Fruit fly (Drosophila melanogaster): ENCODE data around the gene btn.

Gene btn

DNA sequence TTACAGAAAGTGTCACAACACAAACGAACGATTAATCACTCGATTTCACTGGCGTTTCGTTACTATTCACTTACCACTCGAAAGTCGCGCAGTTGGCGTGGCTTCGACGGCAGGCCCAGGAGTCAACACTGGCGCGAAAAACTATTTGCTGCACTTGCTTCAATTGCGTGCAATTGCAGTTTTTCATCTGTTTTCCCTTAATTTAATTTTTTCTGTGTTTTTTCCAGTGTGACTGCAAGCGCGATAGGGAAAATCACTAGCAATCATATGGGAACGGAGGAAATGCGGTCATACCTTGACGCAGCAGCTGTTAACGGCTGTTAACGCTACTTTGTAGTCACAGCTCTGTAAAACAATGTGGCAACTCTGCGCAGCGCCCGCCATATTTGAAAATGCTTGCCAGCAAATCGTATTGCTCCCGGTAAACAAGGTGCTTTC, 38.8 kb downstream of the btn start, which contains the start of gene AdipoR:
TSS of gene AdipoR (minus strand) at position 262 of the 438 bp plus-strand sequence.
- TF ChIP-seq Hr78 (GFP tag; optimal IDR thresholded peaks at IDR 0.05) (no peak), Mio (GFP tag; optimal IDR thresholded peaks at IDR 0.05) (no peak), fru (GFP tag; optimal IDR thresholded peaks at IDR 0.05) (peak; percentile 1), rgr (GFP tag; optimal IDR thresholded peaks at IDR 0.05) (peak; percentile 32), OdsH (GFP tag; optimal IDR thresholded peaks at IDR 0.05) (peak; percentile 11), foxo (GFP tag; optimal IDR thresholded peaks at IDR 0.05) (peak in 1 of 2 experiments; percentile 8), h (GFP tag; optimal IDR thresholded peaks at IDR 0.05) (peak; percentile 43), Hnf4 (GFP tag; optimal IDR thresholded peaks at IDR 0.05) (peak; percentile 11), lola (GFP tag; optimal IDR thresholded peaks at IDR 0.05) (no peak), Abd-B (GFP tag; optimal IDR thresholded peaks at IDR 0.05) (no peak), Rel (GFP tag; optimal IDR thresholded peaks at IDR 0.05) (no peak), Rel (tag; optimal IDR thresholded peaks at IDR 0.05) (peak; percentile 78), Hr83 (GFP tag; optimal IDR thresholded peaks at IDR 0.05; ENCODE audit: poor library complexity, severe bottlenecking) (no peak), Sp1 (GFP tag; optimal IDR thresholded peaks at IDR 0.05) (peak; percentile 37)

- no peak for TF ChIP-seq dmrt93B (GFP tag; optimal IDR thresholded peaks at IDR 0.05)
- TF ChIP-seq Rel (GFP tag; optimal IDR thresholded peaks at IDR 0.05), result no peak
- TF ChIP-seq Rel (tag; optimal IDR thresholded peaks at IDR 0.05), result peak; percentile 61
- TF ChIP-seq tai (GFP tag; optimal IDR thresholded peaks at IDR 0.05), result no peak
Observed at dm6 chr3R:22546017-22546416, 40.4 kb downstream of the btn start.

DNA sequence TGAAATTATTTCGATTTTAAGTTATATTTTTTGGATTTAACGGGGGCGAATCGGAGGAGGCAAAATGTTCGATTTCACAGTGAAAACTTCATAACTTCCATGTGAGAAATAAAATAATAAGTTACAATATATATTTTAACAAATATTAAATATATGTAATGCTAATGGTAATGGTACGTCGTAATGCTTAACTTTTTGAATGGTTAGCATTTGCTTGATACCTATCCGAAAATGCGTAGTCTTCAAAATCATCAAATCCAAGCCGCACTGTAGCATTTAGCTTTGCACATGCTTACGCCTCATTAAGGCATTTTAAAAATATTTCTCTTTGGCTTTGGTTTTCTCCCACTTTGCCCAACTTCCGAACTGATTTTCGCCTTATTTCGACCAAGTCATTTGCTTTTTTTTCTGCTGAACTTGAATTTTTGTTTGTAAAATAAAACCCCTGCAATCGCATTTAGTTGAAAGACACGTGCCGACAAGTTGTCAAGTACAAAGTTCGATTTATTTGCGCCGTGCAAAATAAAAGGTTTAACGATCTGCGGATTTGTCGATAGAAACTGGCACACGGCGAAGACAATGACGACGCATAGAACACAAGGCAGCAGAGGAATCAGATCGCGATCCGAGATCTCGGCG, 43.5 kb downstream of the btn start:
- TF ChIP-seq Hr83 (GFP tag; optimal IDR thresholded peaks at IDR 0.05; ENCODE audit: poor library complexity, severe bottlenecking) (no peak), Dif (GFP tag; optimal IDR thresholded peaks at IDR 0.05; ENCODE audit: partially characterized antibody) (no peak), Rel (GFP tag; optimal IDR thresholded peaks at IDR 0.05) (no peak), Rel (tag; optimal IDR thresholded peaks at IDR 0.05) (no peak)

dm6 chr3R:22540686-22541085, 45.7 kb downstream of the btn start:
- TF ChIP-seq CG32264 (GFP tag; optimal IDR thresholded peaks at IDR 0.05), result no peak
- TF ChIP-seq OdsH (GFP tag; optimal IDR thresholded peaks at IDR 0.05), result no peak
- no peak for TF ChIP-seq Abd-B (GFP tag; optimal IDR thresholded peaks at IDR 0.05)
- no peak for TF ChIP-seq Dif (GFP tag; optimal IDR thresholded peaks at IDR 0.05; ENCODE audit: partially characterized antibody)
- no peak for TF ChIP-seq CG9705 (GFP tag; optimal IDR thresholded peaks at IDR 0.05)

- no peak for TF ChIP-seq sv (GFP tag; optimal IDR thresholded peaks at IDR 0.05)
- TF ChIP-seq N (GFP tag; optimal IDR thresholded peaks at IDR 0.05), result no peak
- no peak for TF ChIP-seq dl (GFP tag; optimal IDR thresholded peaks at IDR 0.05; ENCODE audit: insufficient read depth in 1 of 2, partially characterized antibody in 2 of 2)
- no peak for TF ChIP-seq Sp1 (GFP tag; optimal IDR thresholded peaks at IDR 0.05)
- no peak for TF ChIP-seq Dif (GFP tag; optimal IDR thresholded peaks at IDR 0.05; ENCODE audit: partially characterized antibody)
- TF ChIP-seq dmrt93B (GFP tag; optimal IDR thresholded peaks at IDR 0.05), result no peak
- TF ChIP-seq Vsx2 (GFP tag; optimal IDR thresholded peaks at IDR 0.05; ENCODE audit: partially characterized antibody), result peak; percentile 7
- TF ChIP-seq fru (GFP tag; optimal IDR thresholded peaks at IDR 0.05), result no peak
- peak; percentile 4 for TF ChIP-seq Hr83 (GFP tag; optimal IDR thresholded peaks at IDR 0.05; ENCODE audit: poor library complexity, severe bottlenecking)
- TF ChIP-seq brk (GFP tag; optimal IDR thresholded peaks at IDR 0.05), result no peak
- no peak for TF ChIP-seq Mio (GFP tag; optimal IDR thresholded peaks at IDR 0.05)
- no peak for TF ChIP-seq foxo (GFP tag; optimal IDR thresholded peaks at IDR 0.05)
- no peak for TF ChIP-seq dsf (GFP tag; optimal IDR thresholded peaks at IDR 0.05; ENCODE audit: borderline replicate concordance)
- no peak for TF ChIP-seq sage (GFP tag; optimal IDR thresholded peaks at IDR 0.05)
- TF ChIP-seq tai (GFP tag; optimal IDR thresholded peaks at IDR 0.05), result no peak
- TF ChIP-seq Hnf4 (GFP tag; optimal IDR thresholded peaks at IDR 0.05), result no peak
Observed at dm6 chr3R:22539762-22540161, 46.7 kb downstream of the btn start, which contains the start of gene CG5326. Gene CG5326, minus strand, starts transcription at chr3R:22539919.

- peak; percentile 13 for TF ChIP-seq h (GFP tag; optimal IDR thresholded peaks at IDR 0.05)
- no peak for TF ChIP-seq Rel (GFP tag; optimal IDR thresholded peaks at IDR 0.05)
- TF ChIP-seq Rel (tag; optimal IDR thresholded peaks at IDR 0.05), result no peak
- TF ChIP-seq jim (GFP tag; optimal IDR thresholded peaks at IDR 0.05), result no peak
- peak in 1 of 2 experiments; percentile 14 for TF ChIP-seq foxo (GFP tag; optimal IDR thresholded peaks at IDR 0.05)
Observed at dm6 chr3R:22538877-22539276, 47.5 kb downstream of the btn start.

All from whole organism, wandering third instar larva.